Worm (Caenorhabditis elegans) whole organism, L4/young adult: Measurements from ENCODE around the gene F17E9.3.

Source experiments
- W03F9.2 ChIP-seq: fragments of 150-350 bp; optimal IDR thresholded peaks from 2 replicates; lab custom pipeline; 2014; ENCODE audit warnings: missing biosample characterization, missing genetic modification characterization
- dao-5 ChIP-seq: sonication (generic microtip); optimal IDR thresholded peaks from 2 replicates; lab custom pipeline; 2016; ENCODE audit warnings: missing genotype, missing genetic modification characterization, moderate library complexity, missing compliant biosample characterization
- him-1 ChIP-seq: sonication (generic microtip); optimal IDR thresholded peaks from 2 replicates; lab custom pipeline; 2016; ENCODE audit warnings: missing genotype, missing genetic modification reagents, missing genetic modification characterization, missing compliant biosample characterization

F17E9.3 gene

DNA sequence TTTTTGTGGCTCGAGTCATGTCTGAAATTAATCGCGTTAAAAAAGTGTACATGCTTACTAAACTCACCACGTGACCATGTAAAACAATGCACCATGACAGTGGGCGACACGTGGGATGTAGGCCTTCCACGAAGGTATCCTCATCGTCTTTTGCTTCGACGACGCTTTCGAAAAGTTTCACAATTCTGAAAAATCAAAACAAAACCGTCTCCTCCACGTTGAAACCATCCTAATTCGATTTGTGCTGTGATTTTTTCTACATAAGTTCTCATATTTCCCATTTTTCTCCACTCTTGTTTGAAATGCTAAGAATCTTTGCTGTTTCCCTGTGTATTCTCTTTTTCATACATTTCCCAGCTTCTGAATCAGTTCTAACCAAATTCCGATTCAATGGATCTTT lies at the start of gene F17E9.3:
F17E9.3 (plus strand) TSS at position 301 of the 400 bp plus-strand sequence.
- TF ChIP-seq him-1 (tag; lab: Kevin White, UChicago), result no peak
- no peak for TF ChIP-seq dao-5 (tag; lab: Kevin White, UChicago)
- no peak for TF ChIP-seq W03F9.2 (tag; lab: Kevin White, UChicago)

DNA sequence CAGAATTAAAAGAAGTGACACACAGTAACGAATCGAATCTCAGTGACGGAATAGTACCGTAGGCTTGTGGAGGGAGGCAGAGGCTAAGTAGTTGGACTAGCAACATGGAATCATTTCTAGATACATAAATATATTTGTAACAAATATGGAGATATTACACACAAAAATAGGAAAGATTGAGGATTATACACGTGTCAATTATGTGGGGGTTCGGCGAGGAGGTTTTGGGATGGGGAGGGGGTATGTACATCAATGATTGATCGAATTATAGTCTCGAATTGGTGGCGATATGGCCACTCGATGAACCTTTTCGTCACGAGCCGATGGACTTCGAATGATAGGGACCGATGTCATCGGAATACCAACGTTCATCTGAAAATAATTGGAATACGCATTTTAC lies 47.3 kb upstream of the F17E9.3 start:
- no peak for TF ChIP-seq W03F9.2 (tag; lab: Kevin White, UChicago)
- no peak for TF ChIP-seq him-1 (tag; lab: Kevin White, UChicago)
- no peak for TF ChIP-seq dao-5 (tag; lab: Kevin White, UChicago)

DNA sequence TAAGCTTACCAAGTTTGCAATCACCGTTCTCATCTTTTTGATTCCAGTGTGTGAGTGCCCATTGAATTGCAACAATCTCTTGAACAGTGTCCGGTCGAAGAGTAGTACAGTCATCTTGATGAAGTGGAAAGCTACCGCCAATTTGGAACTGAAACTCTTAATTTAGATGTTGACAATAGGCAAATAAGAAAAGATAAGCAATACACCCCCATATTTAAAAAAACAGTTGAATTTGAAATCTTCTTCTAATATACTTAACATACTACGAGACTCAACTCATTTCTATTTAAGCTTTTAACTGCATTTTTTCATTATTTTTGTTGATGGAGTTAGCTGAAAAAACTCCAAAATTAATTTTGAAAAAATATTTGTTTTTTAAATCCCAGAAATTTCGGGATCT lies 42.6 kb upstream of the F17E9.3 start:
- TF ChIP-seq dao-5 (tag; lab: Kevin White, UChicago) (no peak), W03F9.2 (tag; lab: Kevin White, UChicago) (no peak), him-1 (tag; lab: Kevin White, UChicago) (no peak)

DNA sequence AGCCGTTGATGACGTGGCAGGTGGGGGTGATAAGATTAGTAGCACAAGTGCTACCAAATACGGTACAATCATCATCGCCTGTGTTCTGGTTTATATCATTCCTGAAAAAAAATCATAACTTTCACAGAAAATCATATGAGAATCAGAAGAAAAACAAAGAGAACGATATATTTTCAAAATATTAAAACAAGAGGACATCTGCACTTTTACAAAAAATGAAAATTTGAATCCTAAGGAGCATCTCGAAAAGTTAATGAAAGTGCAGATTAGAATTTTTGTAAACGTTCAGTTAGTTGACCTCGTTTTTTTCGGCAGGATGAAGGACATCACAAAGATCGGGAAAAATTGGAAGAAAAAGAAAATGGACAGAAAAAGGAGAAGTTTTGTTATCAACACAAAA lies 41.8 kb upstream of the F17E9.3 start, which contains the start of gene F35H10.10:
F35H10.10 (minus strand) TSS at position 101 of the 400 bp plus-strand sequence.
- TF ChIP-seq him-1 (tag; lab: Kevin White, UChicago) (no peak), W03F9.2 (tag; lab: Kevin White, UChicago) (no peak), dao-5 (tag; lab: Kevin White, UChicago) (no peak)

DNA sequence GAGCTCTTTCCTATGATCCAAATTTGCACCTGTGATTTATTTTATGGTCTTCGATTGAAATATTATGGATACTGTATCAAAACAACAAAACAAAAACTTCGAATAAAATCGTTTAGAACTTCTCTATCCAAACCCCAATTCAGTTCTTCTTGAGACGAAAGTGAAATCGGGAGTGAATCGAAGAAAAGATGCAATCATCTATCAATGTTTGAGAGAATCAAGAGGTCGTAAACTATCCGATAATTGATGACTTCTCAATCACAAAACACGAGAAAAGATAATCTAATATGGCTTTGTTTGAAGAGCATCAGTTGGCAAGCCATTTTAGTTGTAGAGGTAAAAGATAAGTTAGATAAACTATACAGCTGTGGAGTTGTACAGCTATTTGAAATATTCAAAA lies 36.9 kb upstream of the F17E9.3 start:
- TF ChIP-seq him-1 (tag; lab: Kevin White, UChicago) (no peak), dao-5 (tag; lab: Kevin White, UChicago) (no peak), W03F9.2 (tag; lab: Kevin White, UChicago) (no peak)

DNA sequence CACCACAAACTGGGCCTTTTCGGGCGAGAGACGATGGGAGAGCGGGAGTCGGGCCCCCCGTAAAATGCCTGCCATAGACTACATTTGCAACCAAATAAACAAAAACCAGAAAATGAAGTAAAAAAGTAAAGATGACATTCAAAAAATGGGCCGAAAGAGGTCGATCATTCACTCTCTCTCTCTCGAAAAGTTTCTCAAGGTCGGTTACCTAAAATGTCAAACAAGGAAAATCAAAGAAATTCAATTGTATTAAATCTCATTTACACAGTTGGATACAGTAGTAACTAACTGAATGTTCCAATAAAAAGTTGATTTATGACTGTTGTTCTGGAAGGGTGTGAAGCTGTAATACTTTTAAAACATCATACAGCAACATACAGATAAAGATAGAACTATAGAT lies 35.9 kb upstream of the F17E9.3 start:
- no peak for TF ChIP-seq W03F9.2 (tag; lab: Kevin White, UChicago)
- no peak for TF ChIP-seq dao-5 (tag; lab: Kevin White, UChicago)
- TF ChIP-seq him-1 (tag; lab: Kevin White, UChicago), result no peak

DNA sequence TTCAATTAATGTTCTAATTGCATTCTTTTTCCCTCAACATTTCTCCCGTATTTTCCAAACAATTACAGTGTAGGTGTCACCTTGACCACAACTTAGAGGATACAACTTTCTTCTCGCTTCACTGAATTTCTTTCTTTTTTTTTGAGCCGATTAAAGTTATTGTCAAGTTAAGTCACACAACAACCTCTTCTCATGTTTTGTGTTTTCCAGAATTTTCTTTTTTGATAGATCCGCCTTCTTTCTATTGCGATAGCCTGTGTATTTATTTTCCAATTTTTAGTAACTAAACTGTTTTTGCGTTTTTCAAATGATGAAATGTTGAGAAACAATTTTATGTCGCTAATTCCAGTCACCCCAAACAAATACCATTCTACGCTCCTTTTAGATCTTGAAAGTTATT lies 29.0 kb upstream of the F17E9.3 start, which contains the start of gene F35H10.3:
F35H10.3 (plus strand) TSS at position 301 of the 400 bp plus-strand sequence.
- TF ChIP-seq W03F9.2 (tag; lab: Kevin White, UChicago) (no peak), dao-5 (tag; lab: Kevin White, UChicago) (no peak), him-1 (tag; lab: Kevin White, UChicago) (no peak)

DNA sequence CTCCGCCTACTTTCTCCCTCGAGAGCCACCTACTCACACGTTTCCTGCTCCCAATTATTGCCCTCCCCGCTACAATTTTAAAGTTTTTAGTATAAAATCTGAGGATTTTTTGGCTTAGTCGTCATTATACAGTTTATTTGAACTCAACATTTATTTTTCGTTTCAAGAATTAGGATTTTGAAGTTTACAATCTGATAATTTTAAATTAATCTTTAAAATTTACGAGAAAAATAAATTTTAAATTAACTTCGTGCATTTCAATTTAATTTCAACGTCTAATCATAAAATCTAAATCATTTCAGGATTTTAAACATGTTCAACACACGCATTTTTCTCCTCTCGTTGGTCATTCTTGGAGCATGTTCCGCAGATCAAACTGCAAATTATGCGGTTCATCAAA lies 25.8 kb upstream of the F17E9.3 start, which contains the start of gene F35H10.2:
F35H10.2 (plus strand) TSS at position 301 of the 400 bp plus-strand sequence.
- no peak for TF ChIP-seq him-1 (tag; lab: Kevin White, UChicago)
- no peak for TF ChIP-seq dao-5 (tag; lab: Kevin White, UChicago)
- TF ChIP-seq W03F9.2 (tag; lab: Kevin White, UChicago), result no peak

DNA sequence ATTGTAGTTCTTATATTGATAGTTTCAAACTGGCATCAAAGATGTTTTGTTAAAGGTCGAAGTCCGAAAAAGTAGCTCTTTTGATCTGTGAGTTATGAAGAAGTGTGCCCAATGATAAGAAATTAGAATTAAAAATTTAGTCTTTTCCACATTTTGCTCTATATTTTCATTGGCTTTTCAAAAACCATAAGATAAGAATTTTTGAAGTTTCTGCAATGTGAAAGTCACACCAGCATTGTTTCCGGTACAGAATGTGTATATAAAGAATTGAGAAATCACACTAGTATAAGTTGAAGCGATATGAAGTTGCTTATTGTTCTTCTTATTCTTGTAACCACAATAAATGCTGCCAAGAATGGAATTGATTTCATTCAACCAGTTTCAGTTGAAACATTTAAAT lies 22.1 kb upstream of the F17E9.3 start, which contains the start of gene lys-10:
lys-10 (plus strand) TSS at position 301 of the 400 bp plus-strand sequence.
- TF ChIP-seq dao-5 (tag; lab: Kevin White, UChicago) (no peak), him-1 (tag; lab: Kevin White, UChicago) (no peak), W03F9.2 (tag; lab: Kevin White, UChicago) (no peak)

DNA sequence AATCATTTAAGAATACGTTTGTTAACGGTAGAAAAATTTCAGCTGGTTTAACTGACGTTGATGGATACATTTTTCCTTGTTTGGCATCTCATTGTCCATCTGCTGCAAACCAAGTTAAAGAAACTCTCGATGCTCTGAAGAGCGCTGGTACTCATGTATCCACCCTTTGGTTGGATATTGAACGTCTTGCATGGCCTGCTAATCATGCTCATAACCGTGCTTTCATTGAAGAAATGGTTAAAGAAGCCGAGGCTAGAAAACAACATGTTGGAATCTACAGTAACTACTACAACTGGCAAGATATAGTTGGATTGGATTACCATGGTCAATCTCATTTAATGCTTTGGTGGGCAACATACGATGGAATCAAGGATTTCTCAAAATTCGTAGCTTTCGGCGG lies 21.6 kb upstream of the F17E9.3 start:
- no peak for TF ChIP-seq him-1 (tag; lab: Kevin White, UChicago)
- no peak for TF ChIP-seq W03F9.2 (tag; lab: Kevin White, UChicago)
- no peak for TF ChIP-seq dao-5 (tag; lab: Kevin White, UChicago)

DNA sequence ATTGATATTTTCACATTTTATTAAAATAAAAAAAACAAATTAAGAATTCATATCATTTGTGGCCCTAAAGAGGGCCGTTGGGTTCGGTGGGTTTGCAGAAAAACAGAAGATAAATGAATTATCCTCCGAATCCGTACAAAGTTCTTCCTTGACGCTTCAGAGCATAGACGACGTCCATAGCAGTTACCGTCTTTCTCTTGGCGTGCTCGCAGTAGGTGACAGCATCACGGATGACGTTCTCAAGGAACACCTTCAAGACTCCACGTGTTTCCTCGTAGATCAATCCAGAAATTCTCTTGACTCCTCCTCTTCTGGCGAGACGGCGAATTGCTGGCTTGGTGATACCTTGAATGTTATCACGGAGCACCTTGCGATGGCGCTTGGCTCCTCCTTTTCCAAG lies 21.1 kb upstream of the F17E9.3 start:
- TF ChIP-seq him-1 (tag; lab: Kevin White, UChicago) (no peak), dao-5 (tag; lab: Kevin White, UChicago) (no peak), W03F9.2 (tag; lab: Kevin White, UChicago) (no peak)

DNA sequence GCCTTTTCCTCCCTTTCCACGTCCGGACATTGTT lies 20.9 kb upstream of the F17E9.3 start, which contains the start of gene his-31:
his-31 (minus strand) TSS at position 30 of the 34 bp plus-strand sequence.
- no peak for TF ChIP-seq dao-5 (tag; lab: Kevin White, UChicago)
- no peak for TF ChIP-seq him-1 (tag; lab: Kevin White, UChicago)
- no peak for TF ChIP-seq W03F9.2 (tag; lab: Kevin White, UChicago)

DNA sequence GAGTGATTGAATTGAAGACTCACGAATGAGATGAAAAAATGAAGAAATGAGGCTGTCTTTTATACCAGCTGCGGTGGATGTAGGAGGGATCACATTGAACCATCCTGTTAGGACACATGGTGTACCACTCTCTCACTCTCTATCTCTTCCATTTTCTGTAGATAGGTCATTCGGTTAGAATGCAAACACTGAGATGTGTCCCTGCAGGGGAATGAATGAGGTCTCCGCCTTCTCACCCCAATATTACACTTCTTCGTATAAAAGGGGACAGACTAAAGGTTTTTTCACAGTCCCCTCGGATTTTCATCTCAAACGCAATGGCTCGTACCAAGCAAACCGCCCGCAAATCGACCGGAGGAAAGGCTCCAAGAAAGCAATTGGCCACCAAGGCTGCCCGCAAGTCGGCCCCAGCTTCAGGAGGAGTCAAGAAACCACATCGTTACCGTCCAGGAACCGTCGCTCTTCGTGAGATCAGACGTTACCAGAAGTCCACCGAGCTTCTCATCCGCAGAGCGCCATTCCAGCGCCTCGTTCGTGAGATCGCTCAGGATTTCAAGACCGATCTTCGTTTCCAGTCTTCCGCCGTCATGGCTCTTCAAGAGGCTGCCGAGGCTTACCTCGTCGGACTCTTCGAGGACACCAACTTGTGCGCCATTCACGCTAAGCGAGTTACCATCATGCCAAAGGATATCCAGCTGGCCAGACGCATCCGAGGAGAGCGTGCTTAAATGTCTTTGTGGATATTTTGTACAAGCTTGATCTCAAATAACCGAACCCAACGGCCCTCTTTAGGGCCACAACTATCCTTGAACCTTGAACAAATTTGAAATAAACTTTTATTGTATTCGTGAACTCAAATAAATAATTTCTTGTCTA lies 20.4 kb upstream of the F17E9.3 start, which contains the start of gene his-32:
his-32 (plus strand) TSS at position 318 of the 876 bp plus-strand sequence.
- TF ChIP-seq W03F9.2 (tag; lab: Kevin White, UChicago) (no peak), dao-5 (tag; lab: Kevin White, UChicago) (no peak), him-1 (tag; lab: Kevin White, UChicago) (no peak)

DNA sequence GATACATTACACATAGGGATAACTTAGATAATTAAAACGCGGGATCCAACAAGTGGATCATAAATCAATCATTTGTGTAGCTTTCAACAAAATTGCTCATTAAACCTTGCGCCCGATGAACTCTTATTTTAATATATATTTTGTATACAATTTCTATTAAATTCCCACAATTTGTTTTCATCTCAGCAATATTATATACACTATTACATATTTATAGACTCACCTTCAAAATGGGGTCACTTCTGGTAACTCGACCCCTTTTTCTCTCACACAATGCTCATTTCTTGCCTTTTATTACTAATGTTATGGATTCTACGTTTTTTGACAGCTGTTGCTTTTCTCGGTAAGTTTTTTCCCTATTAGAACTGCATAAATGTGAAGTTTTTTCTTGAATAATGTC lies 15.0 kb upstream of the F17E9.3 start, which contains the start of gene lgc-6:
lgc-6 (plus strand) TSS at position 301 of the 400 bp plus-strand sequence.
- no peak for TF ChIP-seq dao-5 (tag; lab: Kevin White, UChicago)
- no peak for TF ChIP-seq him-1 (tag; lab: Kevin White, UChicago)
- no peak for TF ChIP-seq W03F9.2 (tag; lab: Kevin White, UChicago)
